Worm (Caenorhabditis elegans) whole organism, mixed stage, embryonic: ENCODE results near the gene F02D10.6.

Experiments
- bed-3 ChIP-seq: fragments of 200-800 bp; sonication (Bioruptor generic); optimal IDR thresholded peaks from 3 replicates; lab custom pipeline; 2018; ENCODE audit warnings: mild to moderate bottlenecking, missing genetic modification characterization, moderate library complexity, missing compliant biosample characterization
- drap-1 ChIP-seq: fragments of 200-800 bp; sonication (Bioruptor generic); optimal IDR thresholded peaks from 3 replicates; lab custom pipeline; 2018; ENCODE audit warnings: mild to moderate bottlenecking, missing genetic modification characterization, missing compliant biosample characterization
- hlh-1 ChIP-seq: fragments of 150-350 bp; optimal IDR thresholded peaks from 2 replicates; lab custom pipeline; 2014; ENCODE audit warnings: missing biosample characterization, missing genetic modification reagents, missing genetic modification characterization
- lin-13 ChIP-seq: fragments of 150-350 bp; optimal IDR thresholded peaks from 2 replicates; lab custom pipeline; 2014; ENCODE audit warnings: missing biosample characterization, missing genetic modification characterization
- lin-32 ChIP-seq: fragments of 200-800 bp; sonication (Bioruptor generic); optimal IDR thresholded peaks from 2 replicates; lab custom pipeline; 2018; ENCODE audit warnings: mild to moderate bottlenecking, missing genetic modification characterization, missing compliant biosample characterization
- mep-1 ChIP-seq: fragments of 150-350 bp; optimal IDR thresholded peaks from 2 replicates; lab custom pipeline; 2017; ENCODE audit warnings: missing biosample characterization, missing genetic modification reagents, missing genetic modification characterization, inconsistent platforms
- mls-2 ChIP-seq: sonication (generic microtip); optimal IDR thresholded peaks from 2 replicates; lab custom pipeline; 2016; ENCODE audit warnings: mild to moderate bottlenecking, missing genetic modification characterization, moderate library complexity, missing compliant biosample characterization
- nhr-12 ChIP-seq: fragments of 150-350 bp; optimal IDR thresholded peaks from 2 replicates; lab custom pipeline; 2014; ENCODE audit warnings: missing biosample characterization, missing genetic modification characterization
- nhr-2 ChIP-seq: fragments of 150-350 bp; optimal IDR thresholded peaks from 2 replicates; lab custom pipeline; 2014; ENCODE audit warnings: missing biosample characterization, missing genetic modification characterization
- nhr-28 ChIP-seq: fragments of 150-350 bp; optimal IDR thresholded peaks from 2 replicates; lab custom pipeline; 2014; ENCODE audit warnings: missing biosample characterization, missing genetic modification characterization
- pha-4 ChIP-seq: fragments of 150-350 bp; optimal IDR thresholded peaks from 2 replicates; lab custom pipeline; 2018; ENCODE audit warnings: missing biosample characterization, missing genetic modification reagents, missing genetic modification characterization
- sem-2 ChIP-seq: fragments of 200-800 bp; sonication (Bioruptor generic); optimal IDR thresholded peaks from 2 replicates; lab custom pipeline; 2018; ENCODE audit warnings: mild to moderate bottlenecking, missing genetic modification characterization, missing compliant biosample characterization
- snpc-4 ChIP-seq: fragments of 150-350 bp; optimal IDR thresholded peaks from 2 replicates; lab custom pipeline; 2014; ENCODE audit warnings: missing biosample characterization, missing genetic modification characterization
- sptf-1 ChIP-seq: sonication (generic microtip); optimal IDR thresholded peaks from 2 replicates; lab custom pipeline; 2017; ENCODE audit warnings: mild to moderate bottlenecking, missing genetic modification characterization, moderate library complexity, missing compliant biosample characterization
- unc-39 ChIP-seq: fragments of 150-350 bp; optimal IDR thresholded peaks from 2 replicates; lab custom pipeline; 2014; ENCODE audit warnings: missing biosample characterization, missing genetic modification characterization
- unc-62 ChIP-seq: fragments of 150-350 bp; optimal IDR thresholded peaks from 2 replicates; lab custom pipeline; 2014; ENCODE audit warnings: missing biosample characterization, missing genetic modification reagents, missing genetic modification characterization
- zip-8 ChIP-seq: fragments of 150-350 bp; optimal IDR thresholded peaks from 2 replicates; lab custom pipeline; 2014; ENCODE audit warnings: missing biosample characterization, missing genetic modification characterization
- ztf-11 ChIP-seq: fragments of 150-350 bp; optimal IDR thresholded peaks from 2 replicates; lab custom pipeline; 2014; ENCODE audit warnings: missing biosample characterization, missing genetic modification characterization

The F02D10.6 gene

ce11 chrX:13411306-13411705 is 40.2 kb downstream of the F02D10.6 start:
- TF ChIP-seq unc-39 (no peak), lin-13 (no peak), lin-32 (GFP tag; lab: Kevin White, UChicago) (no peak), nhr-2 (tag; lab: Kevin White, UChicago) (no peak), zip-8 (tag; lab: Kevin White, UChicago) (no peak), nhr-28 (no peak), snpc-4 (tag; lab: Kevin White, UChicago) (no peak), bed-3 (GFP tag; lab: Kevin White, UChicago) (no peak)

ce11 chrX:13409543-13409942 is 41.9 kb downstream of the F02D10.6 start, which contains the start of the genes cyp-13B1 and C29F7.1:
TSS of gene cyp-13B1 (minus strand) at chrX:13409643.
TSS of gene C29F7.1 (plus strand) at chrX:13409936.
- no peak for TF ChIP-seq mep-1 (tag; lab: Kevin White, UChicago)
- TF ChIP-seq nhr-12 (tag; lab: Kevin White, UChicago) = no peak
- no peak for TF ChIP-seq sptf-1

ce11 chrX:13401783-13402182 is 49.7 kb downstream of the F02D10.6 start, which contains the start of gene F02C12.1:
TSS of gene F02C12.1 (plus strand) at chrX:13402083.
- TF ChIP-seq mep-1 (tag; lab: Kevin White, UChicago) = no peak
- TF ChIP-seq hlh-1 (tag; lab: Kevin White, UChicago) = no peak
- no peak for TF ChIP-seq unc-39
- TF ChIP-seq lin-13 = no peak
- no peak for TF ChIP-seq mls-2
- no peak for TF ChIP-seq lin-32 (GFP tag; lab: Kevin White, UChicago)
- no peak for TF ChIP-seq ztf-11 (tag; lab: Kevin White, UChicago)
- TF ChIP-seq zip-8 (tag; lab: Kevin White, UChicago) = no peak
- no peak for TF ChIP-seq drap-1 (GFP tag; lab: Kevin White, UChicago)
- no peak for TF ChIP-seq unc-62
- no peak for TF ChIP-seq sem-2 (GFP tag; lab: Kevin White, UChicago)
- no peak for TF ChIP-seq snpc-4 (tag; lab: Kevin White, UChicago)

ce11 chrX:13401311-13401710 is 50.2 kb downstream of the F02D10.6 start:
- peak; percentile 35 for TF ChIP-seq pha-4 (tag; lab: Kevin White, UChicago)
- no peak for TF ChIP-seq hlh-1 (tag; lab: Kevin White, UChicago)
